Fruit fly (Drosophila melanogaster): ENCODE results near the gene nero.

DNA sequence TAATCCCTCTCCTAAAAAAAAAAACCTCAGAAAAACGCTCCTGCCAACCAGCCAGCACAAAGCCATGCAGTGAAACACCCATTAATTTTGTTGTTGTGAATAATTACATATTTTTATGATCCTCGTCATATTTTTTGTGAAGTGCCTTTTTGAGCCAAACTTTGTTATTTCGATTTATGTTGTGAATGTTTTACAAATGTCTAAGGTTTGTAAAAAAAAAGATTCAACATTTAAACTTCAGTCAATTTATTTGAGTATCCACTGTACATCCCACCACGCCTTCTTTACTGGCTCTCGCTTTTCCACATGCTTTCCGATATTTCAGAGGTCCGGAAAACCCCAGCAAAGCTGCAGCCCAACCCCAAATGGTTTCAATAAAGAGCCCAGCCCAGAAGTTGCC lies 23.2 kb downstream of the nero start:
- TF ChIP-seq Lpt (GFP tag; optimal IDR thresholded peaks at IDR 0.05) (no peak), ss (GFP tag; optimal IDR thresholded peaks at IDR 0.05) (no peak), acj6 (GFP tag; optimal IDR thresholded peaks at IDR 0.05) (no peak), fd85E (GFP tag; optimal IDR thresholded peaks at IDR 0.05) (no peak), Hr39 (GFP tag; optimal IDR thresholded peaks at IDR 0.05) (no peak), Hr38 (GFP tag; optimal IDR thresholded peaks at IDR 0.05) (no peak)

Measured in whole organism, prepupa.